Fruit fly (Drosophila melanogaster) whole organism, adult: Measurements from ENCODE around the gene GstD5.

Experiments
- CG7101 ChIP-seq: fragments of 200-800 bp; sonication (Bioruptor generic); optimal IDR thresholded peaks from 2 replicates; lab custom pipeline; 2018; ENCODE audit warnings: missing biosample characterization, mild to moderate bottlenecking, missing genetic modification characterization, moderate library complexity
- Mnt ChIP-seq: fragments of 200-800 bp; sonication (Bioruptor generic); optimal IDR thresholded peaks from 2 replicates; lab custom pipeline; 2016; ENCODE audit warnings: missing biosample characterization, mild to moderate bottlenecking, missing genetic modification characterization
- bab1 ChIP-seq: fragments of 200-800 bp; sonication (Bioruptor generic); optimal IDR thresholded peaks from 3 replicates; lab custom pipeline; 2019; ENCODE audit warnings: missing biosample characterization, mild to moderate bottlenecking, missing genetic modification characterization, moderate library complexity
- kay ChIP-seq: fragments of 200-800 bp; sonication (Bioruptor generic); peaks from one replicate; lab custom pipeline; 2016; ENCODE audit warnings: missing biosample characterization, missing genetic modification characterization, borderline replicate concordance

dm6 chr3R:12359837-12360236 lies 15.7 kb upstream of the GstD5 start, which contains the start of gene CG4115:
- no peak for TF ChIP-seq CG7101
- no peak for TF ChIP-seq Mnt
- TF ChIP-seq bab1 (GFP tag; lab: Kevin White, UChicago) = no peak
- TF ChIP-seq kay (GFP tag; lab: Kevin White, UChicago) = no peak
